Worm (Caenorhabditis elegans): ENCODE data around the gene F19C7.2.
A peak's percentile ranks its signal among the peaks of the same experiment; 100 is the strongest.

The F19C7.2 gene

ce11 chrIV:4633393-4633792 lies 33.6 kb downstream of the F19C7.2 start, which contains the start of gene R105.1:
Gene R105.1, plus strand, starts transcription at chrIV:4633693.
- TF ChIP-seq K12H6.12 (tag; optimal IDR thresholded peaks at IDR 0.05) (no peak), ztf-3 (GFP tag; optimal IDR thresholded peaks at IDR 0.05) (no peak), madf-6 (GFP tag; IDR thresholded peaks at IDR 0.05) (no peak), F57C9.4 (tag; optimal IDR thresholded peaks at IDR 0.05) (no peak), hmg-1.2 (GFP tag; IDR thresholded peaks at IDR 0.05) (no peak), ceh-27 (GFP tag; optimal IDR thresholded peaks at IDR 0.05) (no peak), ztf-26 (tag; optimal IDR thresholded peaks at IDR 0.05) (no peak), ekl-4 (GFP tag; IDR thresholded peaks at IDR 0.05) (no peak), Y67H2A.10 (GFP tag; conservative IDR thresholded peaks at IDR 0.05) (no peak), xnd-1 (tag; optimal IDR thresholded peaks at IDR 0.05) (no peak), lin-40 (tag; optimal IDR thresholded peaks at IDR 0.05) (no peak), attf-6 (GFP tag; IDR thresholded peaks at IDR 0.05) (no peak), F57A8.1 (GFP tag; optimal IDR thresholded peaks at IDR 0.05) (no peak), Y53F4B.3 (GFP tag; IDR thresholded peaks at IDR 0.05) (no peak), C06A6.2 (GFP tag; conservative IDR thresholded peaks at IDR 0.05) (no peak), sea-2 (GFP tag; IDR thresholded peaks at IDR 0.05) (no peak), cebp-1 (GFP tag; IDR thresholded peaks at IDR 0.05) (no peak), cebp-1 (tag; optimal IDR thresholded peaks at IDR 0.05) (no peak), bed-1 (GFP tag; IDR thresholded peaks at IDR 0.05) (no peak), sptf-2 (GFP tag; optimal IDR thresholded peaks at IDR 0.05) (no peak)

DNA sequence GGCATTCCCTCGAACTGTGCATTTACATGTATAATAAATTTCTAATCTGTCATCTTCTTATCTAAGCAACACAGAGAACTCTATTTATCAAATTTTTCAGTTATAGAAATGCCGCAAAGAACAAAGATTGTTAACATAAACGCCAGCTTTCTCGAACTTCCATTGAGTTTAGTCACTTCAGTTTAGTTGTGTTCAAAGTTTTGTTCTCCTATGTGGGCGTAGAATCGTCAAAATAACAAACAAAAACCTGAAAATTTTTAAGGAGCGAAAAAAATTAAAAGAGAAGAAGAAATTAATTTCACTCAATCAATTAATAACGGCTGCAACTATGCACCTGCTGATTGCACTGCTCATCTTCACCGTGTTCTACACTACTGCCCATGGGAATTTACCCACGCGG lies 36.2 kb downstream of the F19C7.2 start, which contains the start of gene R105.5:
Gene R105.5, plus strand, starts transcription at position 301 of the 400 bp plus-strand sequence.
- TF ChIP-seq attf-6 (GFP tag; IDR thresholded peaks at IDR 0.05) (no peak), bed-1 (GFP tag; IDR thresholded peaks at IDR 0.05) (no peak), zim-3 (tag; optimal IDR thresholded peaks at IDR 0.05) (no peak), egl-18 (GFP tag; IDR thresholded peaks at IDR 0.05) (no peak)

- TF ChIP-seq ztf-28 (GFP tag; IDR thresholded peaks at IDR 0.05) (0 out of 2 replicates have a peak, but pooled peaks have one; percentile 41), tbx-9 (tag; optimal IDR thresholded peaks at IDR 0.05; ENCODE audit: borderline replicate concordance) (no peak), lin-26 (GFP tag; IDR thresholded peaks at IDR 0.05) (0 out of 2 replicates have a peak, but pooled peaks have one; percentile 13)
Measured at ce11 chrIV:4637840-4638239, 38.1 kb downstream of the F19C7.2 start, which contains the start of gene F19C7.8. Gene F19C7.8, minus strand, starts transcription at chrIV:4638095.

- TF ChIP-seq K11D2.4 (GFP tag; IDR thresholded peaks at IDR 0.05), result no peak
- TF ChIP-seq F10E7.11 (tag; optimal IDR thresholded peaks at IDR 0.05), result no peak
- TF ChIP-seq tbp1 (GFP tag; optimal IDR thresholded peaks at IDR 0.05), result no peak
- TF ChIP-seq ztf-6 (GFP tag; IDR thresholded peaks at IDR 0.05), result no peak
- TF ChIP-seq mxl-1 (tag; optimal IDR thresholded peaks at IDR 0.05), result no peak
- no peak for TF ChIP-seq lin-35 (GFP tag; optimal IDR thresholded peaks at IDR 0.05)
- TF ChIP-seq B0019.2 (GFP tag; conservative IDR thresholded peaks at IDR 0.05), result no peak
- TF ChIP-seq nfya-2 (GFP tag; IDR thresholded peaks at IDR 0.05), result no peak
- no peak for TF ChIP-seq him-1 (tag; optimal IDR thresholded peaks at IDR 0.05)
- TF ChIP-seq let-607 (tag; optimal IDR thresholded peaks at IDR 0.05), result no peak
- TF ChIP-seq F33H1.4 (GFP tag; IDR thresholded peaks at IDR 0.05), result no peak
- TF ChIP-seq nhr-179 (tag; optimal IDR thresholded peaks at IDR 0.05), result no peak
- no peak for TF ChIP-seq hsf-1 (GFP tag; IDR thresholded peaks at IDR 0.05)
- TF ChIP-seq madf-6 (GFP tag; IDR thresholded peaks at IDR 0.05), result no peak
- no peak for TF ChIP-seq ztf-25 (GFP tag; IDR thresholded peaks at IDR 0.05)
- no peak for TF ChIP-seq ets-4 (GFP tag; optimal IDR thresholded peaks at IDR 0.05)
- TF ChIP-seq F37B4.10 (GFP tag; IDR thresholded peaks at IDR 0.05), result no peak
- TF ChIP-seq egl-18 (GFP tag; IDR thresholded peaks at IDR 0.05), result no peak
- TF ChIP-seq xnd-1 (tag; optimal IDR thresholded peaks at IDR 0.05), result no peak
Measured at ce11 chrIV:4639352-4639751, 39.6 kb downstream of the F19C7.2 start.
